Fruit fly (Drosophila melanogaster): ENCODE data around the gene CG31287.
A peak's percentile ranks its signal among the peaks of the same experiment; 100 is the strongest.

dm6 chr3R:16238016-16238710 is 35.0 kb downstream of the CG31287 start:
- peak; percentile 55 to 65 for TF ChIP-seq EcR (GFP tag; optimal IDR thresholded peaks at IDR 0.05)
- TF ChIP-seq usp (GFP tag; optimal IDR thresholded peaks at IDR 0.05) = no peak
- TF ChIP-seq pan (optimal IDR thresholded peaks at IDR 0.05) = no peak
- TF ChIP-seq psq (optimal IDR thresholded peaks at IDR 0.05) = no peak
- TF ChIP-seq CG8478 (optimal IDR thresholded peaks at IDR 0.05) = no peak
